Fruit fly (Drosophila melanogaster): ENCODE data around the gene CG46439.

- TF ChIP-seq usp (GFP tag; optimal IDR thresholded peaks at IDR 0.05), result no peak
- no peak for TF ChIP-seq Dll (optimal IDR thresholded peaks at IDR 0.05)
- no peak for TF ChIP-seq psq (optimal IDR thresholded peaks at IDR 0.05)
- no peak for TF ChIP-seq pan (optimal IDR thresholded peaks at IDR 0.05)
- TF ChIP-seq EcR (GFP tag; optimal IDR thresholded peaks at IDR 0.05), result no peak
Measured at dm6 chr3L:11071057-11071456, 25.0 kb downstream of the CG46439 start.

Data from whole organism.